Worm (Caenorhabditis elegans): ENCODE results near the gene ZK370.6.

ce11 chrIII:8773375-8773774 is 29.7 kb upstream of the ZK370.6 start:
- TF ChIP-seq unc-62 (GFP tag; optimal IDR thresholded peaks at IDR 0.05) (no peak), nhr-237 (tag; optimal IDR thresholded peaks at IDR 0.05) (no peak), skn-1 (tag; optimal IDR thresholded peaks at IDR 0.05) (no peak), lin-11 (tag; optimal IDR thresholded peaks at IDR 0.05) (no peak), snpc-4 (tag; optimal IDR thresholded peaks at IDR 0.05) (no peak), ceh-16 (tag; optimal IDR thresholded peaks at IDR 0.05) (no peak), C34F6.9 (tag; optimal IDR thresholded peaks at IDR 0.05) (no peak), unc-39 (tag; optimal IDR thresholded peaks at IDR 0.05) (no peak), nhr-11 (tag; optimal IDR thresholded peaks at IDR 0.05) (no peak), F13H6.1 (tag; optimal IDR thresholded peaks at IDR 0.05) (no peak), lin-39 (tag; optimal IDR thresholded peaks at IDR 0.05) (no peak), aly-2 (tag; optimal IDR thresholded peaks at IDR 0.05) (no peak), elt-1 (tag; optimal IDR thresholded peaks at IDR 0.05) (no peak)
